Fruit fly (Drosophila melanogaster): ENCODE results near the gene Tspo.

The Tspo gene

DNA sequence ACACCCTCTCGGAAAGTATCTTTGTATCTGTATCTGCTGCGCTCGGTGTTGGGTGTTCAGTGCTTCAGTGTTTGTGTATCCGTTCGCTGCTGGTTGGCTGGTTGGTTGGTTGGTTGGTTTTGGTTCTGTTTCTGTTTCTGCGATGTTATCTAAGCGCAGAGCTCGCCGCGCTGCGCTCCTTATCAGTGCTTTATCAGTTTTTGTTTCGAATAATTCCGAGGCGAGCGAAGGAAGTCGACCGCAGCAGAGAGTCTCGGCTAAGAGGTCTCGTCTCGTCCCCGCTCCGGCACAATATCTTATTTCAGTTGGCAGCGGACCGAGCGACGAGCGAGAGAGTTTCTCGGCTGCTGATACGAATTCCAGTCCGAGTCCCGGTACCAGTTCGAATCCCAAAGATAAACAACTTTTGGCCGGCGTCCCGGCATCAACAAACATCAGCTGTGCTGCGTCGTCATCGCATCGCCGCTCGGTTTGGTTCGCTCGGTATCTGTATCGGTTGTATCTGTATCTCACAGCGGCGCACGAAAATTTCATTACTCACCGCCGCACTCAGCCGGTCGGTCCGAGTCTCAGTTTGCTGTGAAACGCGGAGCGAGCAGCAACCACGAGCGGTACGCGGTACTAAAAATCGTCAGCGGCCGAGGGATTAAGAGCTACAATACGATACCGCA lies 36.1 kb upstream of the Tspo start:
- TF ChIP-seq psq (GFP tag; optimal IDR thresholded peaks at IDR 0.05) (peak; percentile 42), Hnf4 (GFP tag; optimal IDR thresholded peaks at IDR 0.05) (peak; percentile 8), Jra (GFP tag; optimal IDR thresholded peaks at IDR 0.05) (peak; percentile 78), dl (GFP tag; optimal IDR thresholded peaks at IDR 0.05; ENCODE audit: insufficient read depth in 1 of 2, partially characterized antibody in 2 of 2) (peak in 1 of 2 experiments; percentile 35), Dif (GFP tag; optimal IDR thresholded peaks at IDR 0.05; ENCODE audit: partially characterized antibody) (peak; percentile 55), N (GFP tag; optimal IDR thresholded peaks at IDR 0.05) (no peak), dmrt93B (GFP tag; optimal IDR thresholded peaks at IDR 0.05) (no peak), HLH106 (tag; optimal IDR thresholded peaks at IDR 0.05) (peak; percentile 9), Hr83 (GFP tag; optimal IDR thresholded peaks at IDR 0.05; ENCODE audit: poor library complexity, severe bottlenecking) (peak; percentile 60), rgr (GFP tag; optimal IDR thresholded peaks at IDR 0.05) (peak; percentile 30), CG32264 (GFP tag; optimal IDR thresholded peaks at IDR 0.05) (peak; percentile 54), h (GFP tag; optimal IDR thresholded peaks at IDR 0.05) (peak; percentile 50), Rel (GFP tag; optimal IDR thresholded peaks at IDR 0.05) (no peak), Rel (tag; optimal IDR thresholded peaks at IDR 0.05) (peak; percentile 47), fru (GFP tag; optimal IDR thresholded peaks at IDR 0.05) (peak; percentile 26), foxo (GFP tag; optimal IDR thresholded peaks at IDR 0.05) (no peak), CrebA (GFP tag; optimal IDR thresholded peaks at IDR 0.05; ENCODE audit: borderline replicate concordance) (no peak), Sp1 (GFP tag; optimal IDR thresholded peaks at IDR 0.05) (peak; percentile 33), brk (GFP tag; optimal IDR thresholded peaks at IDR 0.05) (peak; percentile 65)

DNA sequence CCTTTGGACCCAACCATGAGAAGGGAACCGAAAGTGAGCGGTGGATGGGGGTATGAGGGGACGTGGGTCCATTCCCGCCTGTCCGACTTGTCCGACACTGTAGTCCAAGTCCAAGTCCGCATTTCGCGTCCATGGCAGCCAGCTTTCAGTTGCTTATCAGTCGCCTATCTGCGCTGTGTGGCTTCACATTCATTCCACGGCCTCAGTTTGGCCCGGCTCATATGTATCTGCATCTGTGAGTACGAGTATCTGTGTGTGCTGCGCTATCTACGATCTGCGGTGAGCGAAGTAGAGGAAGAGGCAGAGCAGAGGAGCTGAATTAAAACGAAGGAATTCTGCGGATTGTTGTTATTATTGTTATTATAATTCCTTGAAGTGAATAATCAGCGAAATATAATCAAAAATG lies 34.9 kb upstream of the Tspo start:
- TF ChIP-seq dl (GFP tag; optimal IDR thresholded peaks at IDR 0.05; ENCODE audit: insufficient read depth in 1 of 2, partially characterized antibody in 2 of 2) = peak in 1 of 2 experiments; percentile 22
- TF ChIP-seq Jra (GFP tag; optimal IDR thresholded peaks at IDR 0.05) = no peak
- no peak for TF ChIP-seq foxo (GFP tag; optimal IDR thresholded peaks at IDR 0.05)
- no peak for TF ChIP-seq woc (GFP tag; optimal IDR thresholded peaks at IDR 0.05)
- TF ChIP-seq psq (GFP tag; optimal IDR thresholded peaks at IDR 0.05) = peak; percentile 58
- no peak for TF ChIP-seq ey (GFP tag; optimal IDR thresholded peaks at IDR 0.05)
- peak; percentile 35 for TF ChIP-seq Hnf4 (GFP tag; optimal IDR thresholded peaks at IDR 0.05)
- TF ChIP-seq pan (optimal IDR thresholded peaks at IDR 0.05) = no peak
- no peak for TF ChIP-seq Mio (GFP tag; optimal IDR thresholded peaks at IDR 0.05)
- no peak for TF ChIP-seq Rel (GFP tag; optimal IDR thresholded peaks at IDR 0.05)
- peak; percentile 35 for TF ChIP-seq Rel (tag; optimal IDR thresholded peaks at IDR 0.05)
- no peak for TF ChIP-seq HLH106 (tag; optimal IDR thresholded peaks at IDR 0.05)
- no peak for TF ChIP-seq CG9705 (GFP tag; optimal IDR thresholded peaks at IDR 0.05)
- TF ChIP-seq lola (GFP tag; optimal IDR thresholded peaks at IDR 0.05) = no peak
- TF ChIP-seq jim (GFP tag; optimal IDR thresholded peaks at IDR 0.05) = no peak
- no peak for TF ChIP-seq Dfd (GFP tag; optimal IDR thresholded peaks at IDR 0.05)
- TF ChIP-seq Dif (GFP tag; optimal IDR thresholded peaks at IDR 0.05; ENCODE audit: partially characterized antibody) = no peak
- no peak for TF ChIP-seq fru (GFP tag; optimal IDR thresholded peaks at IDR 0.05)

DNA sequence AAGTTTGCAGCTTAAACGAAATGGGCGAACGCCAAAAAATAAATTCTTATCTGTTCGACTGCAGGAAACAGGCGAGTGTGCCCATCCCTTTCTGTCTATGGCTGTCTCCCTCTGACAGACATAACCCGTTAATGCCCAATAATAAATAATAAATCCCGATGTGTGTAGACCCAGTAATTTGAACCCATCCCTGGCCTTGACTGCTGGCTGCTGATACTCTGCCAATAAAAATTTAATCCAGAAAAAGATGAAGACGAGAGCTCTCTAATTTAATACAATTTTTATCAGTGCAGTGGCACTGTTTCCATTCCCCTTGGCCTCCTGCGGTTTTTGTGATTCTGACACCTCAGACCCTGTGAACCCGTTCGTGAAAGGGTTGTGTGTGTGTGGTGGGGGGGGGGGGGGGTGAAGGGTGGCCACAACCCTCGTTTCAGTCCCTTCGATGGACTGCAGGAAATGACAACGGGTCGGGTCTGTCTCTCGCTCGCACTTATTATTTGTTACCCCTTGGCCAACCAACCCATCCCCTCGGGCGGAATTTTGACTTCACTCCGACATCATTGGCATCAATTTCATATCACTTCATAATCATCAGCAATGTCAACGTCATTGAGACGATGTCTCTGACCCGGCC lies 33.7 kb upstream of the Tspo start:
- no peak for TF ChIP-seq Vsx2 (GFP tag; optimal IDR thresholded peaks at IDR 0.05; ENCODE audit: partially characterized antibody)
- TF ChIP-seq psq (GFP tag; optimal IDR thresholded peaks at IDR 0.05) = no peak
- no peak for TF ChIP-seq h (GFP tag; optimal IDR thresholded peaks at IDR 0.05)
- TF ChIP-seq fru (GFP tag; optimal IDR thresholded peaks at IDR 0.05) = no peak
- no peak for TF ChIP-seq Hr78 (GFP tag; optimal IDR thresholded peaks at IDR 0.05)
- peak; percentile 64 for TF ChIP-seq Dfd (GFP tag; optimal IDR thresholded peaks at IDR 0.05)
- TF ChIP-seq Dif (GFP tag; optimal IDR thresholded peaks at IDR 0.05; ENCODE audit: partially characterized antibody) = no peak
- no peak for TF ChIP-seq OdsH (GFP tag; optimal IDR thresholded peaks at IDR 0.05)

DNA sequence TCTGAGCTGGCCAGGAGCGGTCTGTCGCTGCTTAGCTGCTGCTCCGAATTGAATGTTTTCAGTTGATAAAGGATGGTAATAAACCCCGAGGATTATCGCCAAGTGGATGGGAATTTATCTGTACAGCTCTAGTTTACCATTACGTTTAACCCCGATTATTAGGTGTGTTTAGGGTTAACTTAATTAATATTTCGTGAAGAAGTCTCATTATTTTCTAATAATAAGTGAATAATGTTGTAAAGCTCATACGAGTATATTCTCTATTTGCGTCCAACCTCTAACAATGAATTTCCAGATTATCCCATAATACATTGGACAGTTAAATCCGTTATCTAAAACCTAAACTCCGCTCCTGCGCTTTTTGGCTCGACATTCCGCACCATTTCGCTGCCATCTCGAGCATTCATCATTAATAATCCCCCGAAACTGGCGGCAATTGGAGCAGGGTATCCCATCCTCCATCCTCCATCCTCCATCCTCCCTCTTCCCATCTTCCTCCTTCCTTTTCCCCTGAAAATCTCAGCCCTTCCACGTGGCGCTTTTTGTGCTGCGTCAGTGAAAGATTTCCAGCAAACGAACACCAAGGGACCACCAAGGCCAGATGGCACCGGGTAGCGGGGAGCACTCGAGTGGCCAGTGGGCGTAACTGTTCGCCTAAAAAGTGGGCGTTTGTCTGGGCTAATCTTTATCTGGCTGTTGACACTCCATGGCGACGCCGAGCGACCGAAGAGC lies 33.1 kb upstream of the Tspo start:
- TF ChIP-seq br (GFP tag; optimal IDR thresholded peaks at IDR 0.05) (peak; percentile 30), OdsH (GFP tag; optimal IDR thresholded peaks at IDR 0.05) (peak; percentile 35), usp (GFP tag; optimal IDR thresholded peaks at IDR 0.05) (no peak), Vsx2 (GFP tag; optimal IDR thresholded peaks at IDR 0.05; ENCODE audit: partially characterized antibody) (no peak), CrebA (GFP tag; optimal IDR thresholded peaks at IDR 0.05; ENCODE audit: borderline replicate concordance) (no peak), tai (GFP tag; optimal IDR thresholded peaks at IDR 0.05) (peak; percentile 4), CG9705 (GFP tag; optimal IDR thresholded peaks at IDR 0.05) (peak; percentile 33), HLH106 (tag; optimal IDR thresholded peaks at IDR 0.05) (peak; percentile 62), Abd-B (GFP tag; optimal IDR thresholded peaks at IDR 0.05) (no peak), fru (GFP tag; optimal IDR thresholded peaks at IDR 0.05) (peak; percentile 48), sv (GFP tag; optimal IDR thresholded peaks at IDR 0.05) (no peak), Mio (GFP tag; optimal IDR thresholded peaks at IDR 0.05) (no peak), foxo (GFP tag; optimal IDR thresholded peaks at IDR 0.05) (peak in 1 of 2 experiments; percentile 41), h (GFP tag; optimal IDR thresholded peaks at IDR 0.05) (peak; percentile 42), Sp1 (GFP tag; optimal IDR thresholded peaks at IDR 0.05) (peak; percentile 46), Jra (GFP tag; optimal IDR thresholded peaks at IDR 0.05) (no peak), sage (GFP tag; optimal IDR thresholded peaks at IDR 0.05) (no peak), Hr78 (GFP tag; optimal IDR thresholded peaks at IDR 0.05) (no peak), Hnf4 (GFP tag; optimal IDR thresholded peaks at IDR 0.05) (no peak), rgr (GFP tag; optimal IDR thresholded peaks at IDR 0.05) (no peak), GATAd (GFP tag; optimal IDR thresholded peaks at IDR 0.05) (no peak), woc (GFP tag; optimal IDR thresholded peaks at IDR 0.05) (peak; percentile 8), ey (GFP tag; optimal IDR thresholded peaks at IDR 0.05) (peak; percentile 37), N (GFP tag; optimal IDR thresholded peaks at IDR 0.05) (no peak), dmrt93B (GFP tag; optimal IDR thresholded peaks at IDR 0.05) (peak; percentile 40)
